Fruit fly (Drosophila melanogaster) whole organism, wandering third instar larva: ENCODE measurements around the gene Cep290.

Source experiments
- Abd-B ChIP-seq: fragments of >200 bp; optimal IDR thresholded peaks from 2 replicates; lab custom pipeline; 2017; ENCODE audit warnings: missing biosample characterization, missing genetic modification characterization
- CG32264 ChIP-seq: fragments of 200-800 bp; sonication (Bioruptor generic); optimal IDR thresholded peaks from 2 replicates; lab custom pipeline; 2016; ENCODE audit warnings: missing biosample characterization, missing genetic modification characterization
- CG9705 ChIP-seq: fragments of 200-800 bp; sonication (Bioruptor generic); optimal IDR thresholded peaks from 2 replicates; lab custom pipeline; 2018; ENCODE audit warnings: missing biosample characterization, mild to moderate bottlenecking, missing genetic modification characterization
- CrebA ChIP-seq: fragments of 200-800 bp; sonication (Bioruptor generic); optimal IDR thresholded peaks from 2 replicates; lab custom pipeline; 2016; ENCODE audit warnings: missing biosample characterization, mild to moderate bottlenecking, missing genetic modification characterization, borderline replicate concordance
- Dfd ChIP-seq: fragments of >200 bp; optimal IDR thresholded peaks from 2 replicates; lab custom pipeline; 2017; ENCODE audit warnings: missing biosample characterization, missing genetic modification characterization
- Dif ChIP-seq: fragments of 200-275, 200-300 bp; sonication (Bioruptor generic); optimal IDR thresholded peaks from 2 replicates; lab custom pipeline; 2018; ENCODE audit warnings: missing biosample characterization, missing genetic modification characterization; ENCODE audit not compliant: partially characterized antibody
- GATAd ChIP-seq: sonication (Bioruptor generic); optimal IDR thresholded peaks from 2 replicates; lab custom pipeline; 2016; ENCODE audit warnings: missing biosample characterization, missing genetic modification characterization
- HLH106 ChIP-seq: fragments of 200-800 bp; optimal IDR thresholded peaks from 3 replicates; lab custom pipeline; 2019; ENCODE audit warnings: missing biosample characterization, mild to moderate bottlenecking, missing genetic modification characterization, moderate library complexity
- Hnf4 ChIP-seq: fragments of 200-800 bp; sonication (Bioruptor generic); optimal IDR thresholded peaks from 2 replicates; lab custom pipeline; 2016; ENCODE audit warnings: missing biosample characterization, mild to moderate bottlenecking, missing genetic modification characterization
- Hr78 ChIP-seq: fragments of >200 bp; optimal IDR thresholded peaks from 2 replicates; lab custom pipeline; 2017; ENCODE audit warnings: missing biosample characterization, missing genetic modification characterization
- Hr83 ChIP-seq: fragments of 200-300 bp; sonication (Bioruptor generic); optimal IDR thresholded peaks from 2 replicates; lab custom pipeline; 2016; ENCODE audit warnings: missing biosample characterization, mild to moderate bottlenecking, missing genetic modification characterization, moderate library complexity; ENCODE audit not compliant: poor library complexity, severe bottlenecking
- Jra ChIP-seq: sonication (Bioruptor generic); optimal IDR thresholded peaks from 2 replicates; lab custom pipeline; 2016; ENCODE audit warnings: missing biosample characterization, missing genetic modification characterization
- Mio ChIP-seq: sonication (Bioruptor generic); optimal IDR thresholded peaks from 2 replicates; lab custom pipeline; 2016; ENCODE audit warnings: missing biosample characterization, missing genetic modification characterization
- Myc ChIP-seq: fragments of >200 bp; optimal IDR thresholded peaks from 2 replicates; lab custom pipeline; 2017
- N ChIP-seq: fragments of >200 bp; optimal IDR thresholded peaks from 2 replicates; lab custom pipeline; 2018; ENCODE audit warnings: missing biosample characterization, missing external identifiers, missing genetic modification characterization
- OdsH ChIP-seq: fragments of 200-800 bp; sonication (Bioruptor generic); optimal IDR thresholded peaks from 2 replicates; lab custom pipeline; 2016; ENCODE audit warnings: missing biosample characterization, mild to moderate bottlenecking, missing genetic modification characterization
- Rel ChIP-seq, 2 experiments: fragments of 200-800 bp; sonication (Bioruptor generic) in 1 of 2; optimal IDR thresholded peaks; 2 replicates in 1 of 2; 3 replicates in 1 of 2; lab custom pipeline; 2016 to 2019; ENCODE audit warnings: mild to moderate bottlenecking in 2 of 2, missing biosample characterization in 2 of 2, missing genetic modification characterization in 2 of 2, moderate library complexity in 1 of 2
- Sp1 ChIP-seq: fragments of 200-800 bp; sonication (Bioruptor generic); optimal IDR thresholded peaks from 3 replicates; lab custom pipeline; 2019; ENCODE audit warnings: missing biosample characterization, mild to moderate bottlenecking, missing genetic modification characterization, moderate library complexity
- Vsx2 ChIP-seq: fragments of 200-300, 225-300 bp; sonication (Bioruptor generic); optimal IDR thresholded peaks from 2 replicates; lab custom pipeline; 2018; ENCODE audit warnings: missing biosample characterization, missing genetic modification characterization; ENCODE audit not compliant: partially characterized antibody
- br ChIP-seq: fragments of 200-800 bp; sonication (Bioruptor generic); optimal IDR thresholded peaks from 2 replicates; lab custom pipeline; 2016; ENCODE audit warnings: missing biosample characterization, missing genetic modification characterization
- brk ChIP-seq: fragments of 200-800 bp; sonication (Bioruptor generic); optimal IDR thresholded peaks from 2 replicates; lab custom pipeline; 2016; ENCODE audit warnings: missing biosample characterization, mild to moderate bottlenecking, missing genetic modification characterization
- dl ChIP-seq, 2 experiments: fragments of 175-275, 200-275 bp in 1 of 2; fragments of 200-275 bp in 1 of 2; sonication (Bioruptor generic); optimal IDR thresholded peaks; lab custom pipeline; 2018; ENCODE audit warnings: mild to moderate bottlenecking in 2 of 2, missing biosample characterization in 2 of 2, missing genetic modification characterization in 2 of 2, moderate library complexity in 2 of 2; ENCODE audit not compliant: partially characterized antibody in 2 of 2, insufficient read depth in 1 of 2
- dmrt93B ChIP-seq: fragments of 200-800 bp; sonication (Bioruptor generic); optimal IDR thresholded peaks from 2 replicates; lab custom pipeline; 2018; ENCODE audit warnings: missing biosample characterization, mild to moderate bottlenecking, missing genetic modification characterization
- dsf ChIP-seq: sonication (Bioruptor generic); optimal IDR thresholded peaks from 2 replicates; lab custom pipeline; 2016; ENCODE audit warnings: missing biosample characterization, missing genetic modification characterization, borderline replicate concordance
- ey ChIP-seq: fragments of 200-800 bp; sonication (Bioruptor generic); optimal IDR thresholded peaks from 2 replicates; lab custom pipeline; 2016; ENCODE audit warnings: missing biosample characterization, missing genetic modification characterization
- foxo ChIP-seq, 2 experiments: fragments of 200-800 bp; sonication (Bioruptor generic); optimal IDR thresholded peaks; 2 replicates in 1 of 2; 3 replicates in 1 of 2; lab custom pipeline; 2016 to 2017; ENCODE audit warnings: missing biosample characterization in 2 of 2, missing genetic modification characterization in 2 of 2
- fru ChIP-seq: fragments of 200-800 bp; sonication (Bioruptor generic); optimal IDR thresholded peaks from 3 replicates; lab custom pipeline; 2016; ENCODE audit warnings: missing biosample characterization, mild to moderate bottlenecking, missing genetic modification characterization
- h ChIP-seq: fragments of 200-800 bp; sonication (Bioruptor generic); optimal IDR thresholded peaks from 3 replicates; lab custom pipeline; 2016; ENCODE audit warnings: missing biosample characterization, mild to moderate bottlenecking, missing genetic modification characterization
- jim ChIP-seq: fragments of 175-275, 200-325 bp; sonication (Bioruptor generic); optimal IDR thresholded peaks from 2 replicates; lab custom pipeline; 2016; ENCODE audit warnings: missing biosample characterization, mild to moderate bottlenecking, missing genetic modification characterization
- lola ChIP-seq: fragments of >200 bp; optimal IDR thresholded peaks from 2 replicates; lab custom pipeline; 2017; ENCODE audit warnings: missing biosample characterization, missing genetic modification characterization
- pan ChIP-seq: fragments of >200 bp; optimal IDR thresholded peaks from 2 replicates; lab custom pipeline; 2017
- psq ChIP-seq: fragments of 200-800 bp; sonication (Bioruptor generic); optimal IDR thresholded peaks from 3 replicates; lab custom pipeline; 2017; ENCODE audit warnings: missing biosample characterization, mild to moderate bottlenecking, missing genetic modification characterization, moderate library complexity
- rgr ChIP-seq: fragments of 200-800 bp; sonication (Bioruptor generic); optimal IDR thresholded peaks from 3 replicates; lab custom pipeline; 2016; ENCODE audit warnings: missing biosample characterization, mild to moderate bottlenecking, missing genetic modification characterization
- sage ChIP-seq: fragments of 200-800 bp; sonication (Bioruptor generic); optimal IDR thresholded peaks from 2 replicates; lab custom pipeline; 2016; ENCODE audit warnings: missing biosample characterization, mild to moderate bottlenecking, missing genetic modification characterization
- sv ChIP-seq: fragments of 200-800 bp; sonication (Bioruptor generic); optimal IDR thresholded peaks from 3 replicates; lab custom pipeline; 2016; ENCODE audit warnings: missing biosample characterization, missing genetic modification characterization
- tai ChIP-seq: sonication (Bioruptor generic); optimal IDR thresholded peaks from 2 replicates; lab custom pipeline; 2016; ENCODE audit warnings: missing biosample characterization, missing genetic modification characterization
- usp ChIP-seq: fragments of >200 bp; optimal IDR thresholded peaks from 2 replicates; lab custom pipeline; 2017; ENCODE audit warnings: missing biosample characterization, missing genetic modification characterization
- woc ChIP-seq: sonication (Bioruptor generic); optimal IDR thresholded peaks from 2 replicates; lab custom pipeline; 2016; ENCODE audit warnings: missing biosample characterization, mild to moderate bottlenecking, missing genetic modification characterization

Gene Cep290

DNA sequence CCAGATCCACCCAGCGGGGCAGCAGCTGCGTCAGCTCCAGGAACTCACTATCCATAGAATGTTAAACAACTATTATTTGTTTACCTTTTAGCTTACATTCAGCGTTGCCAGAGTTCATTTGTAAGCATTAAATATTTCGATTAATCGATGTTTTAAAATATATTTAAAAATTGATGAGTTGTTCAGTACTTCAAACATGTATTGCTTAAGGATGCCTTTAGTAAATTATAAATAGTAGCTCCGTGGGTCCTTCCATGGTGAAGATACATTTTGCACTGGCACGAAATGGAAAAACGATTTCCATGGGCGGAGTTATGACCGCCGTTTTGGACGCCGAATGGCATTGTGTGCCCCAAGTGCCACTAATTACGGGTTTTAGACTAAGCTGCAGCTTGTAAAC, 2.5 kb upstream of the Cep290 start, which contains the start of the genes JMJD5 and Gr61a:
TSS of gene JMJD5 (minus strand) at position 101 of the 400 bp plus-strand sequence.
TSS of gene Gr61a (plus strand) at position 192 of the 400 bp plus-strand sequence.
- TF ChIP-seq rgr (GFP tag; lab: Kevin White, UChicago): no peak
- no peak for TF ChIP-seq Jra (GFP tag; lab: Kevin White, UChicago)
- no peak for TF ChIP-seq usp
- TF ChIP-seq brk (GFP tag; lab: Kevin White, UChicago): no peak
- TF ChIP-seq br (GFP tag; lab: Kevin White, UChicago): no peak
- TF ChIP-seq CG32264 (GFP tag; lab: Kevin White, UChicago): no peak
- TF ChIP-seq CrebA: no peak
- TF ChIP-seq foxo (GFP tag; optimal IDR thresholded peaks at IDR 0.05; lab: Kevin White, UChicago): no peak
- no peak for TF ChIP-seq dl (GFP tag; optimal IDR thresholded peaks at IDR 0.05; lab: Kevin White, UChicago; ENCODE audit: insufficient read depth in 1 of 2, partially characterized antibody in 2 of 2)
- TF ChIP-seq dmrt93B (GFP tag; lab: Kevin White, UChicago): no peak
- no peak for TF ChIP-seq Dfd (GFP tag; lab: Kevin White, UChicago)
- no peak for TF ChIP-seq tai (GFP tag; lab: Kevin White, UChicago)
- no peak for TF ChIP-seq Vsx2 (GFP tag; lab: Kevin White, UChicago)
- TF ChIP-seq Sp1 (GFP tag; lab: Kevin White, UChicago): no peak

DNA sequence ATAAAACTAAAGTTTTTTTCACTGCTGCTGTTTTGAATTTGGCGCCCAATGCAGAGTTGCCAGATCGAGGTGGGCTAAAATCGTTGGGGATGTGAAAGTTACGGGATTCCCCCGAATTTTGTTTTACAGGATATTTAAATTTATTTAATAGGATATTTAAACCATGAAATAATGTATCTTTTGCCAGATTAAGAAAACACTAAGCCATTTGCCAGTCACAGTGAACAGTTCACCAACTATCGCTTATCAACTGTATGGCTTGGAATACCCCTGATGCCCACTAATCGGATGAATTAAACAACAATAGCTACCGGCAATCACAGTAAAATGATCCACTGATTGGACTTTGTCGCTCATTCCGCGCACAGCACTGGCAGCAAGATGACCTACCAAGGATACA, 7.3 kb downstream of the Cep290 start, which contains the start of gene Dci:
TSS of gene Dci (plus strand) at position 286 of the 400 bp plus-strand sequence.
- no peak for TF ChIP-seq Dfd (GFP tag; lab: Kevin White, UChicago)
- TF ChIP-seq dl (GFP tag; optimal IDR thresholded peaks at IDR 0.05; lab: Kevin White, UChicago; ENCODE audit: insufficient read depth in 1 of 2, partially characterized antibody in 2 of 2): no peak
- TF ChIP-seq CG32264 (GFP tag; lab: Kevin White, UChicago): no peak
- no peak for TF ChIP-seq Hr78 (GFP tag; lab: Kevin White, UChicago)
- peak; percentile 28 for TF ChIP-seq dmrt93B (GFP tag; lab: Kevin White, UChicago)
- TF ChIP-seq jim (GFP tag; lab: Kevin White, UChicago): no peak
- TF ChIP-seq Hr83 (GFP tag; lab: Kevin White, UChicago): peak; percentile 67
- TF ChIP-seq lola (GFP tag; lab: Kevin White, UChicago): no peak
- TF ChIP-seq Jra (GFP tag; lab: Kevin White, UChicago): no peak
- no peak for TF ChIP-seq Vsx2 (GFP tag; lab: Kevin White, UChicago)
- TF ChIP-seq OdsH: peak; percentile 46
- no peak for TF ChIP-seq Abd-B (GFP tag; lab: Kevin White, UChicago)
- no peak for TF ChIP-seq Rel (GFP tag; optimal IDR thresholded peaks at IDR 0.05; lab: Kevin White, UChicago)
- peak; percentile 98 for TF ChIP-seq Rel (tag; optimal IDR thresholded peaks at IDR 0.05; lab: Kevin White, UChicago)
- no peak for TF ChIP-seq usp
- no peak for TF ChIP-seq woc
- peak; percentile 62 for TF ChIP-seq fru (GFP tag; lab: Kevin White, UChicago)
- TF ChIP-seq N (GFP tag; lab: Kevin White, UChicago): no peak
- no peak for TF ChIP-seq tai (GFP tag; lab: Kevin White, UChicago)
- no peak for TF ChIP-seq Myc (lab: Kevin White, UChicago)
- TF ChIP-seq br (GFP tag; lab: Kevin White, UChicago): peak; percentile 47
- peak; percentile 67 for TF ChIP-seq rgr (GFP tag; lab: Kevin White, UChicago)
- TF ChIP-seq GATAd (GFP tag; lab: Kevin White, UChicago): peak; percentile 16
- no peak for TF ChIP-seq brk (GFP tag; lab: Kevin White, UChicago)
- peak; percentile 63 for TF ChIP-seq h (GFP tag; lab: Kevin White, UChicago)
- TF ChIP-seq HLH106 (tag; lab: Kevin White, UChicago): peak; percentile 60
- no peak for TF ChIP-seq pan
- TF ChIP-seq CrebA: no peak
- peak; percentile 56 for TF ChIP-seq ey (GFP tag; lab: Kevin White, UChicago)
- TF ChIP-seq dsf (GFP tag; lab: Kevin White, UChicago): no peak
- no peak for TF ChIP-seq Mio (GFP tag; lab: Kevin White, UChicago)
- peak; percentile 35 for TF ChIP-seq Sp1 (GFP tag; lab: Kevin White, UChicago)
- TF ChIP-seq psq (GFP tag; lab: Kevin White, UChicago): peak; percentile 44
- no peak for TF ChIP-seq Hnf4 (GFP tag; lab: Kevin White, UChicago)
- peak in 1 of 2 experiments; percentile 78 for TF ChIP-seq foxo (GFP tag; optimal IDR thresholded peaks at IDR 0.05; lab: Kevin White, UChicago)
- peak; percentile 27 for TF ChIP-seq CG9705 (GFP tag; lab: Kevin White, UChicago)
- no peak for TF ChIP-seq Dif (GFP tag; lab: Kevin White, UChicago)
- TF ChIP-seq sage (GFP tag; lab: Kevin White, UChicago): no peak
- TF ChIP-seq sv (GFP tag; lab: Kevin White, UChicago): peak; percentile 69
